Worm (Caenorhabditis elegans) whole organism, L2 larva: ENCODE measurements around the gene hacl-1.
A peak's percentile ranks its signal among the peaks of the same experiment; 100 is the strongest.
"Not testable (repeated sequence)": the region's sequence is repeated elsewhere in the genome, so short reads cannot be mapped to it uniquely, and the experiment has no call there.

Source experiments
- C34F6.9 ChIP-seq: fragments of 150-350 bp; optimal IDR thresholded peaks from 2 replicates; lab custom pipeline; 2014; ENCODE audit warnings: missing biosample characterization, missing genetic modification characterization
- R02D3.7 ChIP-seq: fragments of 150-350 bp; optimal IDR thresholded peaks from 2 replicates; lab custom pipeline; 2014; ENCODE audit warnings: missing biosample characterization, missing genetic modification characterization
- ZK546.5 ChIP-seq: sonication (generic microtip); optimal IDR thresholded peaks from 2 replicates; lab custom pipeline; 2017; ENCODE audit warnings: missing biosample characterization, missing genetic modification characterization
- ama-1 ChIP-seq: fragments of 150-350 bp; optimal IDR thresholded peaks from 2 replicates; lab custom pipeline; 2018; ENCODE audit warnings: inconsistent platforms
- blmp-1 ChIP-seq: sonication (generic microtip); optimal IDR thresholded peaks from 2 replicates; lab custom pipeline; 2017; ENCODE audit warnings: missing genetic modification characterization, mild to moderate bottlenecking, missing compliant biosample characterization, antibody characterized with exemption, moderate library complexity; ENCODE audit not compliant: insufficient read depth
- ceh-16 ChIP-seq: fragments of 150-350 bp; optimal IDR thresholded peaks from 2 replicates; lab custom pipeline; 2014; ENCODE audit warnings: missing biosample characterization, missing genetic modification characterization
- dmd-4 ChIP-seq: sonication (generic microtip); optimal IDR thresholded peaks from 2 replicates; lab custom pipeline; 2017; ENCODE audit warnings: missing biosample characterization, missing genetic modification characterization
- elt-3 ChIP-seq: sonication (generic microtip); optimal IDR thresholded peaks from 2 replicates; lab custom pipeline; 2017; ENCODE audit warnings: missing biosample characterization, missing genetic modification characterization
- gmeb-1 ChIP-seq: fragments of 150-350 bp; optimal IDR thresholded peaks from 2 replicates; lab custom pipeline; 2014; ENCODE audit warnings: missing biosample characterization, missing genetic modification characterization
- lin-11 ChIP-seq: fragments of 150-350 bp; sonication (generic microtip); optimal IDR thresholded peaks from 2 replicates; lab custom pipeline; 2014; ENCODE audit warnings: missing biosample characterization, missing genetic modification characterization, inconsistent platforms, mixed read lengths
- lin-13 ChIP-seq: fragments of 150-350 bp; optimal IDR thresholded peaks from 2 replicates; lab custom pipeline; 2014; ENCODE audit warnings: missing biosample characterization, missing genetic modification reagents, missing genetic modification characterization
- lin-39 ChIP-seq: fragments of 150-350 bp; optimal IDR thresholded peaks from 2 replicates; lab custom pipeline; 2014; ENCODE audit warnings: missing biosample characterization, missing genetic modification reagents, missing genetic modification characterization
- lsy-2 ChIP-seq, 2 experiments: fragments of 150-350 bp in 1 of 2; sonication (generic microtip) in 1 of 2; optimal IDR thresholded peaks; 2 replicates each; lab custom pipeline; 2014 to 2017; ENCODE audit warnings: missing biosample characterization in 2 of 2, missing genetic modification characterization in 2 of 2
- mab-5 ChIP-seq: fragments of 150-350 bp; optimal IDR thresholded peaks from 2 replicates; lab custom pipeline; 2014; ENCODE audit warnings: missing biosample characterization, missing genetic modification characterization
- nhr-10 ChIP-seq: sonication (generic microtip); optimal IDR thresholded peaks from 2 replicates; lab custom pipeline; 2017; ENCODE audit warnings: missing biosample characterization, missing genetic modification characterization
- nhr-12 ChIP-seq: fragments of 150-350 bp; optimal IDR thresholded peaks from 2 replicates; lab custom pipeline; 2014; ENCODE audit warnings: missing biosample characterization, missing genetic modification characterization
- nhr-129 ChIP-seq: fragments of 150-350 bp; optimal IDR thresholded peaks from 2 replicates; lab custom pipeline; 2014; ENCODE audit warnings: missing biosample characterization, missing genetic modification characterization
- nhr-21 ChIP-seq: fragments of 150-350 bp; optimal IDR thresholded peaks from 2 replicates; lab custom pipeline; 2014; ENCODE audit warnings: missing biosample characterization, missing genetic modification characterization
- nhr-237 ChIP-seq: fragments of 150-350 bp; optimal IDR thresholded peaks from 2 replicates; lab custom pipeline; 2014; ENCODE audit warnings: missing biosample characterization, missing genetic modification characterization
- sma-9 ChIP-seq, 2 experiments: fragments of 150-350 bp in 1 of 2; sonication (generic microtip) in 1 of 2; optimal IDR thresholded peaks; 2 replicates each; lab custom pipeline; 2014 to 2016; ENCODE audit warnings: missing genetic modification characterization in 2 of 2, mild to moderate bottlenecking in 1 of 2, missing biosample characterization in 1 of 2, missing compliant biosample characterization in 1 of 2, missing genetic modification reagents in 1 of 2, moderate library complexity in 1 of 2
- snpc-4 ChIP-seq: fragments of 150-350 bp; optimal IDR thresholded peaks from 2 replicates; lab custom pipeline; 2014; ENCODE audit warnings: missing biosample characterization, missing genetic modification characterization
- unc-39 ChIP-seq: fragments of 150-350 bp; optimal IDR thresholded peaks from 2 replicates; lab custom pipeline; 2014; ENCODE audit warnings: missing biosample characterization, missing genetic modification characterization
- unc-55 ChIP-seq: fragments of 150-350 bp; sonication (generic microtip); optimal IDR thresholded peaks from 3 replicates; lab custom pipeline; 2014; ENCODE audit warnings: missing biosample characterization, missing genetic modification reagents, missing genetic modification characterization
- unc-62 ChIP-seq: fragments of 150-350 bp; optimal IDR thresholded peaks from 2 replicates; lab custom pipeline; 2014; ENCODE audit warnings: missing biosample characterization, missing genetic modification reagents, missing genetic modification characterization

Gene hacl-1

ce11 chrII:11443862-11444261, 48.9 kb downstream of the hacl-1 start, which contains the start of gene adbp-1:
TSS of gene adbp-1 (plus strand) at chrII:11444162.
- TF ChIP-seq nhr-21 (tag; lab: Kevin White, UChicago) (no peak), lin-11 (tag; lab: Kevin White, UChicago) (no peak), gmeb-1 (tag; lab: Kevin White, UChicago) (no peak), lin-13 (GFP tag; lab: Kevin White, UChicago) (no peak), nhr-10 (tag; lab: Kevin White, UChicago) (no peak), mab-5 (tag; lab: Kevin White, UChicago) (no peak), unc-39 (tag; lab: Kevin White, UChicago) (no peak), R02D3.7 (tag; lab: Kevin White, UChicago) (no peak)

ce11 chrII:11443128-11443527, 49.6 kb downstream of the hacl-1 start:
- no peak for TF ChIP-seq nhr-237
- TF ChIP-seq unc-55 (GFP tag; lab: Kevin White, UChicago): no peak
- TF ChIP-seq unc-62 (GFP tag; lab: Kevin White, UChicago): no peak

DNA sequence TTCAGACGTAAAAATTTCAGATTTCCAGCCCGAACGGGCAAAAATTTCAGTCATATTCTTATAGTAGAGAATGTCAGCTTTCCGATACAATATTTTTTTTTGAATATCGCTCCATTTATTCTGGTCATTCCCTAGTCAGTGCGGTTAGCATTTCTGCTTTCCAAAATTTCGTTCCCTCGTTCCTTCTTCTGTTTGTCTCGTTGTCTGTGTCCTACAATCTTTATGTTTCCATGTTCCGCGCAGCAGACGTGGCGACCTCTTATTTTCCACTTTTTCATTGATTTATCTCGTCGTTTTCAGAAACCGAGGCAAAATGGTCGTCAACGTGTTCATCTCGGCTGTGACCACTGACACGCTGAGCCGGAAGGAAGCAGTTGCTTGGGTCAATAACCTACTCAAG, 50.3 kb downstream of the hacl-1 start, which contains the start of gene ebp-2:
Gene ebp-2, plus strand, starts transcription at position 301 of the 400 bp plus-strand sequence.
- not testable (repeated sequence) for TF ChIP-seq lsy-2 (tag; optimal IDR thresholded peaks at IDR 0.05; lab: Kevin White, UChicago); ZK546.5 (tag; lab: Kevin White, UChicago); elt-3 (tag; lab: Kevin White, UChicago)

DNA sequence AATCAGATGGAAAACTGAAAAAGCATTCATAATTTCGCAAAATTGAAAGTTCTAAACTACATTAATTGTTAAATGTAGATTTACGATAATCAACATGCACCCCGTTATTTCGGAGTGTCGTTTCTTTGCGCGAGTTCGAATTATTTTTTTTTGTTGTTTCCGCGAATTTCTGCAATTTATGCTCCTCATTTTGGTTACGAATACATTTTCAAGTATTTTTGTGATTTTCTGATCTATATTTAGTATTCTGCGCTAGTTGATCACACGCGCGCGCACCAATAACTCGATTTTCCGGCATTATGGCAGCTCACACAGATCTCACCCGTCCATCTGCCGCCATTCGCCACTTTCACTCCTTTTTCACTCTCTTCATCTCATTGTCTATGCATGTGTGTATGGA, 52.5 kb downstream of the hacl-1 start, which contains the start of gene VW02B12L.2:
Gene VW02B12L.2, minus strand, starts transcription at position 65 of the 400 bp plus-strand sequence.
- TF ChIP-seq unc-55 (GFP tag; lab: Kevin White, UChicago): peak; percentile 78
- TF ChIP-seq unc-62 (GFP tag; lab: Kevin White, UChicago): no peak
- no peak for TF ChIP-seq lin-39 (tag; lab: Kevin White, UChicago)
- peak; percentile 81 for TF ChIP-seq gmeb-1 (tag; lab: Kevin White, UChicago)
- no peak for TF ChIP-seq ceh-16
- peak; percentile 34 to 72 for TF ChIP-seq lsy-2 (tag; optimal IDR thresholded peaks at IDR 0.05; lab: Kevin White, UChicago)
- peak; percentile 33 for TF ChIP-seq sma-9 (GFP tag; optimal IDR thresholded peaks at IDR 0.05; lab: Kevin White, UChicago)
- TF ChIP-seq sma-9 (tag; optimal IDR thresholded peaks at IDR 0.05; lab: Kevin White, UChicago): no peak
- TF ChIP-seq C34F6.9 (tag; lab: Kevin White, UChicago): peak; percentile 72
- peak; percentile 8 for TF ChIP-seq blmp-1
- TF ChIP-seq nhr-12 (tag; lab: Kevin White, UChicago): no peak
- peak; percentile 51 for TF ChIP-seq nhr-129 (tag; lab: Kevin White, UChicago)
- TF ChIP-seq ama-1 (lab: Kevin White, UChicago): no peak
- TF ChIP-seq lin-13 (GFP tag; lab: Kevin White, UChicago): peak; percentile 22
- TF ChIP-seq snpc-4: no peak
- TF ChIP-seq dmd-4 (tag; lab: Kevin White, UChicago): no peak
- TF ChIP-seq R02D3.7 (tag; lab: Kevin White, UChicago): peak; percentile 73
